Fruit fly (Drosophila melanogaster) whole organism, embryonic: ENCODE measurements around the gene CG6901.

Experiments
- Abd-B ChIP-seq: fragments of 200-800 bp; sonication (Bioruptor generic); optimal IDR thresholded peaks from 2 replicates; lab custom pipeline; 2018; ENCODE audit warnings: missing biosample characterization, mild to moderate bottlenecking, missing genetic modification characterization, moderate library complexity
- B-H2 ChIP-seq: fragments of 200-800 bp; sonication (Bioruptor generic); optimal IDR thresholded peaks from 2 replicates; lab custom pipeline; 2018; ENCODE audit warnings: missing biosample characterization, mild to moderate bottlenecking, missing genetic modification characterization
- C15 ChIP-seq: fragments of 200-800 bp; sonication (Bioruptor generic); IDR thresholded peaks from 3 replicates; pipeline ENCODE4 v1.3.6; 2022; ENCODE audit warnings: missing biosample characterization, missing genetic modification characterization
- CG1024 ChIP-seq: fragments of 200-800 bp; sonication (Bioruptor generic); IDR thresholded peaks from 2 replicates; pipeline ENCODE4 v1.3.6; 2022; ENCODE audit warnings: missing biosample characterization, missing genetic modification characterization
- CG12104 ChIP-seq: fragments of 200-800 bp; sonication (Bioruptor generic); optimal IDR thresholded peaks from 3 replicates; lab custom pipeline; 2016; ENCODE audit warnings: missing biosample characterization, missing genetic modification characterization
- CG12236 ChIP-seq: fragments of 200-800 bp; sonication (Bioruptor generic); optimal IDR thresholded peaks from 2 replicates; lab custom pipeline; 2016; ENCODE audit warnings: missing biosample characterization, missing genetic modification characterization
- CG13296 ChIP-seq: fragments of 200-800 bp; sonication (Bioruptor generic); optimal IDR thresholded peaks from 3 replicates; lab custom pipeline; 2018; ENCODE audit warnings: missing biosample characterization, mild to moderate bottlenecking, missing genetic modification characterization
- CG13624 ChIP-seq: fragments of 200-800 bp; sonication (Bioruptor generic); optimal IDR thresholded peaks from 2 replicates; lab custom pipeline; 2016; ENCODE audit warnings: missing biosample characterization, missing genetic modification characterization
- CG1529 ChIP-seq: fragments of 200-800 bp; sonication (Bioruptor generic); optimal IDR thresholded peaks from 3 replicates; lab custom pipeline; 2018; ENCODE audit warnings: missing biosample characterization, missing genetic modification characterization
- CG2712 ChIP-seq: fragments of 200-800 bp; optimal IDR thresholded peaks from 3 replicates; lab custom pipeline; 2019; ENCODE audit warnings: missing biosample characterization, mild to moderate bottlenecking, missing genetic modification characterization, moderate library complexity
- CG30020 ChIP-seq: fragments of 200-800 bp; optimal IDR thresholded peaks from 2 replicates; lab custom pipeline; 2019; ENCODE audit warnings: missing biosample characterization, mild to moderate bottlenecking, missing genetic modification characterization, moderate library complexity
- CG31388 ChIP-seq: fragments of 200-800 bp; sonication (Bioruptor generic); optimal IDR thresholded peaks from 2 replicates; lab custom pipeline; 2016; ENCODE audit warnings: missing biosample characterization, missing genetic modification characterization
- CG3407 ChIP-seq: fragments of 200-800 bp; sonication (Bioruptor generic); optimal IDR thresholded peaks from 2 replicates; lab custom pipeline; 2018; ENCODE audit warnings: missing biosample characterization, mild to moderate bottlenecking, missing genetic modification characterization
- CG4360 ChIP-seq: fragments of 200-800 bp; sonication (Bioruptor generic); IDR thresholded peaks from 2 replicates; pipeline ENCODE4 v1.3.6; 2022; ENCODE audit warnings: missing biosample characterization, missing genetic modification characterization
- CG4854 ChIP-seq: fragments of 200-800 bp; sonication (Bioruptor generic); optimal IDR thresholded peaks from 2 replicates; lab custom pipeline; 2016; ENCODE audit warnings: missing biosample characterization, missing genetic modification characterization, inconsistent platforms
- CG6689 ChIP-seq: fragments of 200-800 bp; sonication (Bioruptor generic); IDR thresholded peaks from 2 replicates; pipeline ENCODE4 v1.3.6; 2022; ENCODE audit warnings: missing biosample characterization, missing genetic modification characterization
- CG7839 ChIP-seq: fragments of 200-800 bp; sonication (Bioruptor generic); optimal IDR thresholded peaks from 3 replicates; lab custom pipeline; 2018; ENCODE audit warnings: missing biosample characterization, mild to moderate bottlenecking, missing genetic modification characterization, moderate library complexity
- CG8089 ChIP-seq: fragments of 200-800 bp; sonication (Bioruptor generic); optimal IDR thresholded peaks from 3 replicates; lab custom pipeline; 2016; ENCODE audit warnings: missing biosample characterization, missing genetic modification characterization
- CG8281 ChIP-seq: fragments of 200-800 bp; sonication (Bioruptor generic); optimal IDR thresholded peaks from 2 replicates; lab custom pipeline; 2018; ENCODE audit warnings: missing biosample characterization, mild to moderate bottlenecking, missing genetic modification characterization, moderate library complexity
- CG8765 ChIP-seq: fragments of 200-800 bp; sonication (Bioruptor generic); IDR thresholded peaks from 2 replicates; pipeline ENCODE4 v1.3.6; 2022; ENCODE audit warnings: missing biosample characterization, missing genetic modification characterization
- CG8924 ChIP-seq: fragments of 200-800 bp; optimal IDR thresholded peaks from 3 replicates; lab custom pipeline; 2019; ENCODE audit warnings: missing biosample characterization, mild to moderate bottlenecking, missing genetic modification characterization, moderate library complexity
- Camta ChIP-seq: fragments of 200-800 bp; sonication (Bioruptor generic); optimal IDR thresholded peaks from 2 replicates; lab custom pipeline; 2016; ENCODE audit warnings: missing biosample characterization, missing genetic modification characterization
- CkIIα-i1 ChIP-seq: fragments of 200-800 bp; sonication (Bioruptor generic); IDR thresholded peaks from 2 replicates; pipeline ENCODE4 v1.3.6; 2022; ENCODE audit warnings: missing biosample characterization, missing genetic modification characterization
- Dad ChIP-seq: fragments of 200-800 bp; sonication (Bioruptor generic); optimal IDR thresholded peaks from 3 replicates; lab custom pipeline; 2016; ENCODE audit warnings: missing biosample characterization, missing genetic modification characterization
- Deaf1 ChIP-seq: fragments of 200-800 bp; optimal IDR thresholded peaks from 3 replicates; lab custom pipeline; 2019; ENCODE audit warnings: missing biosample characterization, mild to moderate bottlenecking, missing genetic modification characterization, moderate library complexity
- Doc3 ChIP-seq: fragments of 200-800 bp; sonication (Bioruptor generic); IDR thresholded peaks from 3 replicates; pipeline ENCODE4 v1.3.6; 2022; ENCODE audit warnings: missing biosample characterization, missing genetic modification characterization; ENCODE audit not compliant: partially characterized antibody
- Eip74EF ChIP-seq, 2 experiments: fragments of 200-800 bp in 1 of 2; fragments of >200 bp in 1 of 2; sonication (Bioruptor generic) in 1 of 2; optimal IDR thresholded peaks; 2 replicates each; lab custom pipeline; 2017 to 2019; ENCODE audit warnings: missing biosample characterization in 2 of 2, missing genetic modification characterization in 2 of 2, mild to moderate bottlenecking in 1 of 2, moderate library complexity in 1 of 2
- HHEX ChIP-seq: fragments of 200-800 bp; sonication (Bioruptor generic); optimal IDR thresholded peaks from 3 replicates; lab custom pipeline; 2017; ENCODE audit warnings: missing biosample characterization, mild to moderate bottlenecking, missing genetic modification characterization, missing genetic modification reagents
- Hmx ChIP-seq: fragments of 200-800 bp; sonication (Bioruptor generic); optimal IDR thresholded peaks from 2 replicates; lab custom pipeline; 2016; ENCODE audit warnings: missing biosample characterization, missing genetic modification characterization
- Lpt ChIP-seq: fragments of >200 bp; optimal IDR thresholded peaks from 2 replicates; lab custom pipeline; 2018; ENCODE audit warnings: missing biosample characterization, missing genetic modification characterization
- MBD-R2 ChIP-seq: fragments of 200-800 bp; sonication (Bioruptor generic); IDR thresholded peaks from 2 replicates; pipeline ENCODE4 v1.3.6; 2022; ENCODE audit warnings: missing biosample characterization, missing genetic modification characterization
- Poxn ChIP-seq: fragments of 200-800 bp; sonication (Bioruptor generic); IDR thresholded peaks from 2 replicates; pipeline ENCODE4 v1.3.6; 2022; ENCODE audit warnings: missing biosample characterization, missing genetic modification characterization
- YL-1 ChIP-seq: fragments of 200-800 bp; sonication (Bioruptor generic); optimal IDR thresholded peaks from 3 replicates; lab custom pipeline; 2017; ENCODE audit warnings: missing biosample characterization, mild to moderate bottlenecking, missing genetic modification characterization
- ato ChIP-seq: fragments of 200-800 bp; sonication (Bioruptor generic); IDR thresholded peaks from 2 replicates; pipeline ENCODE4 v1.3.6; 2022; ENCODE audit warnings: missing biosample characterization, missing genetic modification characterization; ENCODE audit not compliant: partially characterized antibody
- corto ChIP-seq: fragments of 200-800 bp; sonication (Bioruptor generic); optimal IDR thresholded peaks from 2 replicates; lab custom pipeline; 2016; ENCODE audit warnings: missing biosample characterization, mild to moderate bottlenecking, missing genetic modification characterization, moderate library complexity
- crc ChIP-seq: fragments of 200-800 bp; sonication (Bioruptor generic); optimal IDR thresholded peaks from 2 replicates; lab custom pipeline; 2016; ENCODE audit warnings: missing biosample characterization, missing genetic modification characterization
- dm ChIP-seq: fragments of 200-800 bp; sonication (Bioruptor generic); optimal IDR thresholded peaks from 3 replicates; lab custom pipeline; 2016; ENCODE audit warnings: missing biosample characterization, missing genetic modification characterization
- gcm ChIP-seq: fragments of 200-800 bp; sonication (Bioruptor generic); optimal IDR thresholded peaks from 2 replicates; lab custom pipeline; 2019; ENCODE audit warnings: missing biosample characterization, mild to moderate bottlenecking, missing genetic modification characterization, moderate library complexity
- lmd ChIP-seq: fragments of 200-800 bp; sonication (Bioruptor generic); IDR thresholded peaks from 2 replicates; pipeline ENCODE4 v1.3.6; 2022; ENCODE audit warnings: missing biosample characterization, missing genetic modification characterization
- nerfin-2 ChIP-seq: fragments of 200-800 bp; sonication (Bioruptor generic); IDR thresholded peaks from 2 replicates; pipeline ENCODE4 v1.3.6; 2022; ENCODE audit warnings: missing biosample characterization, missing genetic modification characterization; ENCODE audit not compliant: partially characterized antibody
- onecut ChIP-seq: fragments of 200-800 bp; sonication (Bioruptor generic); IDR thresholded peaks from 2 replicates; pipeline ENCODE4 v1.3.6; 2022; ENCODE audit warnings: missing biosample characterization, missing genetic modification characterization
- org-1 ChIP-seq: fragments of 200-800 bp; sonication (Bioruptor generic); optimal IDR thresholded peaks from 2 replicates; lab custom pipeline; 2017; ENCODE audit warnings: missing biosample characterization, missing genetic modification characterization
- pfk ChIP-seq: fragments of 200-800 bp; sonication (Bioruptor generic); optimal IDR thresholded peaks from 2 replicates; lab custom pipeline; 2018; ENCODE audit warnings: missing biosample characterization, mild to moderate bottlenecking, missing genetic modification characterization, moderate library complexity
- phol ChIP-seq: fragments of 200-800 bp; sonication (Bioruptor generic); optimal IDR thresholded peaks from 3 replicates; lab custom pipeline; 2018; ENCODE audit warnings: missing biosample characterization, mild to moderate bottlenecking, missing genetic modification characterization, moderate library complexity
- pum ChIP-seq: fragments of 200-800 bp; sonication (Bioruptor generic); optimal IDR thresholded peaks from 2 replicates; lab custom pipeline; 2016; ENCODE audit warnings: missing biosample characterization, missing genetic modification characterization
- pzg ChIP-seq: fragments of 200-800 bp; sonication (Bioruptor generic); optimal IDR thresholded peaks from 3 replicates; lab custom pipeline; 2018; ENCODE audit warnings: missing biosample characterization, mild to moderate bottlenecking, missing genetic modification characterization, moderate library complexity
- salm ChIP-seq: fragments of 200-800 bp; sonication (Bioruptor generic); optimal IDR thresholded peaks from 2 replicates; lab custom pipeline; 2018; ENCODE audit warnings: missing biosample characterization, mild to moderate bottlenecking, missing genetic modification characterization
- sens ChIP-seq: fragments of 200-800 bp; sonication (Bioruptor generic); peaks from one replicate; lab custom pipeline; 2016; ENCODE audit warnings: missing biosample characterization, missing genetic modification characterization
- so ChIP-seq: fragments of 200-800 bp; sonication (Bioruptor generic); IDR thresholded peaks from 3 replicates; pipeline ENCODE4 v1.3.6; 2022; ENCODE audit warnings: missing biosample characterization, missing genetic modification characterization
- unc-4 ChIP-seq: fragments of 200-800 bp; sonication (Bioruptor generic); IDR thresholded peaks from 2 replicates; pipeline ENCODE4 v1.3.6; 2022; ENCODE audit warnings: missing biosample characterization, missing genetic modification characterization; ENCODE audit not compliant: partially characterized antibody
- zfh1 ChIP-seq: fragments of 200-800 bp; sonication (Bioruptor generic); IDR thresholded peaks from 3 replicates; pipeline ENCODE4 v1.3.6; 2022; ENCODE audit warnings: missing biosample characterization, missing genetic modification characterization

Gene CG6901

DNA sequence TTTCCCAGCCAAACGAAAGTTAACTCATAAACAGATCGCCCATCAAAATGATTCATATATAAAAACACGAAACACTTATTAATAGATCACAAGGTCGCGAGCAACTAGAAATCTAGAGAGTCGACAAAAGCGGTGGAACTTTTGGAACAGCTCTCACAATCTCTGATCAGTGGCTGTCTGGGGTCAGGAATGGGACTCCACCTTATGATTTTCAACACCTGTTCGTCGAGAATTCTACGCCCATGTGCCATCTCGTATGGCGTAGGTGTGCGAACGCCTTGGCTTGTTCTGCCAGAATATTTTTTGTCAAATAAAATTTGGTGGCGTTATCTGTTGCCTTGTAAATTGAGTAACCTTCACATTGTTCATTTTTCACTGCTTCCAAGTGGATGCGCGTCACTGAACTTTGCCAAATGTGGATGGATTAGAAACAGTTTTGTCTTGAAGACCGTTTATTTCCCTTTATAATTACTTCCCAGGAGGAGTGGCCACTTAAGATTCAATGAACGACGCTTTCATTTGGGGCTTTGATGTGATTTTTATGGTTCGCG is 32.3 kb downstream of the CG6901 start (continued):
- TF ChIP-seq CG1529 (GFP tag; lab: Kevin White, UChicago) (no peak), YL-1 (GFP tag; lab: Kevin White, UChicago) (no peak), HHEX (no peak), CG7839 (peak; percentile 52), crc (GFP tag; lab: Kevin White, UChicago) (no peak), CG12104 (no peak), Dad (GFP tag; lab: Kevin White, UChicago) (no peak), CG3407 (GFP tag; lab: Kevin White, UChicago) (no peak), CG8765 (GFP tag; lab: Robert Waterston, UW) (no peak), CG6689 (GFP tag; lab: Robert Waterston, UW) (0 out of 2 replicates have a peak, but pooled peaks have one; percentile 33), pfk (no peak), Poxn (GFP tag; lab: Robert Waterston, UW) (no peak), CG8089 (no peak), Lpt (no peak), CkIIα-i1 (GFP tag; lab: Robert Waterston, UW) (no peak), gcm (GFP tag; lab: Kevin White, UChicago) (no peak), pum (no peak), Eip74EF (GFP tag; optimal IDR thresholded peaks at IDR 0.05; lab: Kevin White, UChicago) (no peak), zfh1 (GFP tag; lab: Robert Waterston, UW) (0 out of 3 replicates have a peak, but pooled peaks have one; percentile 10), CG12236 (GFP tag; lab: Kevin White, UChicago) (no peak), CG30020 (no peak), C15 (GFP tag; lab: Robert Waterston, UW) (no peak), CG8924 (tag; lab: Kevin White, UChicago) (no peak), CG1024 (GFP tag; lab: Robert Waterston, UW) (no peak), ato (GFP tag; lab: Robert Waterston, UW) (no peak), onecut (GFP tag; lab: Robert Waterston, UW) (no peak), dm (no peak), salm (tag; lab: Kevin White, UChicago) (no peak), CG31388 (GFP tag; lab: Kevin White, UChicago) (no peak), nerfin-2 (no peak), CG4854 (peak; percentile 18), CG2712 (tag; lab: Kevin White, UChicago) (no peak), Camta (no peak), pzg (GFP tag; lab: Kevin White, UChicago) (no peak), Deaf1 (tag; lab: Kevin White, UChicago) (no peak), corto (GFP tag; lab: Kevin White, UChicago) (no peak), Abd-B (GFP tag; lab: Kevin White, UChicago) (no peak), Doc3 (GFP tag; lab: Robert Waterston, UW) (no peak), MBD-R2 (GFP tag; lab: Robert Waterston, UW) (peak; percentile 43; the same call in 1 of the 2 replicates), unc-4 (GFP tag; lab: Robert Waterston, UW) (no peak), Hmx (GFP tag; lab: Kevin White, UChicago) (no peak), lmd (GFP tag; lab: Robert Waterston, UW) (peak; percentile 31; the same call in 1 of the 2 replicates), org-1 (GFP tag; lab: Kevin White, UChicago) (no peak), CG4360 (GFP tag; lab: Robert Waterston, UW) (no peak), CG13624 (peak; percentile 74), sens (GFP tag; lab: Kevin White, UChicago) (no peak), so (no peak), phol (tag; lab: Kevin White, UChicago) (no peak), CG13296 (GFP tag; lab: Kevin White, UChicago) (peak; percentile 59), B-H2 (GFP tag; lab: Kevin White, UChicago) (peak; percentile 40), CG8281 (no peak)
